Worm (Caenorhabditis elegans) whole organism, L4 larva: ENCODE measurements around the gene Y47D3A.13.

Source experiments
- F10B5.3 ChIP-seq: sonication (generic microtip); optimal IDR thresholded peaks from 2 replicates; lab custom pipeline; 2016; ENCODE audit warnings: mild to moderate bottlenecking, missing genetic modification characterization, missing compliant biosample characterization
- T26A8.4 ChIP-seq: fragments of 200-800 bp; sonication (Bioruptor generic); IDR thresholded peaks from 2 replicates; pipeline ENCODE4 v1.3.6; 2022; ENCODE audit warnings: missing genetic modification characterization, missing compliant biosample characterization
- aha-1 ChIP-seq: fragments of 150-350 bp; peaks from one replicate; lab custom pipeline; 2014; ENCODE audit warnings: missing biosample characterization, missing genetic modification characterization
- ceh-32 ChIP-seq: sonication (generic microtip); optimal IDR thresholded peaks from 2 replicates; lab custom pipeline; 2016; ENCODE audit warnings: mild to moderate bottlenecking, missing genetic modification characterization, missing compliant biosample characterization; ENCODE audit not compliant: poor library complexity
- daf-16 ChIP-seq, 3 experiments: sonication (generic microtip); optimal IDR thresholded peaks; 2 replicates each; lab custom pipeline; 2016 to 2017; ENCODE audit warnings: missing genetic modification characterization in 3 of 3, missing genetic modification reagents in 3 of 3, mild to moderate bottlenecking in 2 of 3, missing compliant biosample characterization in 2 of 3, missing biosample characterization in 1 of 3, moderate library complexity in 1 of 3
- daf-8 ChIP-seq: fragments of 200-800 bp; sonication (Bioruptor generic); IDR thresholded peaks from 2 replicates; pipeline ENCODE4 v1.3.6; 2022; ENCODE audit warnings: missing genetic modification characterization, missing compliant biosample characterization
- egl-43 ChIP-seq: fragments of 200-800 bp; sonication (Bioruptor generic); IDR thresholded peaks from 2 replicates; pipeline ENCODE4 v1.3.6; 2022; ENCODE audit warnings: missing genetic modification reagents, missing genetic modification characterization, missing compliant biosample characterization
- fkh-10 ChIP-seq: fragments of 150-350 bp; optimal IDR thresholded peaks from 2 replicates; lab custom pipeline; 2014; ENCODE audit warnings: missing biosample characterization, missing genetic modification reagents, missing genetic modification characterization
- lsy-2 ChIP-seq, 2 experiments: fragments of 150-350 bp in 1 of 2; sonication (generic microtip) in 1 of 2; optimal IDR thresholded peaks; 2 replicates each; lab custom pipeline; 2014 to 2017; ENCODE audit warnings: missing biosample characterization in 2 of 2, missing genetic modification characterization in 2 of 2
- nhr-237 ChIP-seq: sonication (generic microtip); optimal IDR thresholded peaks from 2 replicates; lab custom pipeline; 2017; ENCODE audit warnings: missing biosample characterization, missing genetic modification characterization
- nhr-77 ChIP-seq: fragments of 150-350 bp; optimal IDR thresholded peaks from 2 replicates; lab custom pipeline; 2014; ENCODE audit warnings: missing biosample characterization, missing genetic modification characterization
- pha-4 ChIP-seq, 2 experiments: fragments of 150-350 bp in 1 of 2; fragments of 200-800 bp in 1 of 2; sonication (Bioruptor generic) in 1 of 2; IDR thresholded peaks in 1 of 2; optimal IDR thresholded peaks in 1 of 2; 2 replicates each; pipeline versions ENCODE4 v1.3.6 to Lab custom; 2014 to 2022; ENCODE audit warnings: missing genetic modification characterization in 2 of 2, missing genetic modification reagents in 2 of 2, missing biosample characterization in 1 of 2, missing compliant biosample characterization in 1 of 2
- sdz-12 ChIP-seq: fragments of 200-800 bp; sonication (Bioruptor generic); optimal IDR thresholded peaks from 2 replicates; lab custom pipeline; 2018; ENCODE audit warnings: mild to moderate bottlenecking, missing genetic modification characterization, missing compliant biosample characterization
- set-16 ChIP-seq: fragments of 200-800 bp; sonication (Bioruptor generic); IDR thresholded peaks from 2 replicates; pipeline ENCODE4 v1.3.6; 2022; ENCODE audit warnings: missing genetic modification reagents, missing genetic modification characterization, missing compliant biosample characterization
- spr-1 ChIP-seq: sonication (generic microtip); optimal IDR thresholded peaks from 2 replicates; lab custom pipeline; 2016; ENCODE audit warnings: mild to moderate bottlenecking, missing genetic modification characterization, missing compliant biosample characterization
- tra-1 ChIP-seq: fragments of 200-800 bp; sonication (Bioruptor generic); IDR thresholded peaks from 2 replicates; pipeline ENCODE4 v1.3.6; 2022; ENCODE audit warnings: missing genetic modification reagents, missing genetic modification characterization, missing compliant biosample characterization
- unc-39 ChIP-seq: sonication (generic microtip); optimal IDR thresholded peaks from 2 replicates; lab custom pipeline; 2017; ENCODE audit warnings: missing biosample characterization, missing genetic modification characterization
- unc-62 ChIP-seq, 3 experiments: fragments of 150-350 bp in 1 of 3; sonication (generic microtip); optimal IDR thresholded peaks in 2 of 3; peaks in 1 of 3; 1 replicate in 1 of 3; 2 replicates in 2 of 3; lab custom pipeline; 2014 to 2017; ENCODE audit warnings: missing biosample characterization in 3 of 3, missing genetic modification characterization in 3 of 3, missing genetic modification reagents in 3 of 3, missing genotype in 1 of 3
- vab-7 ChIP-seq: fragments of 200-800 bp; sonication (Bioruptor generic); IDR thresholded peaks from 2 replicates; pipeline ENCODE4 v1.3.6; 2022; ENCODE audit warnings: missing genetic modification reagents, missing genetic modification characterization, missing compliant biosample characterization

Gene Y47D3A.13

ce11 chrIII:11175642-11176217 lies 48.2 kb downstream of the Y47D3A.13 start:
- TF ChIP-seq ceh-32 (no peak), daf-8 (GFP tag; lab: Robert Waterston, UW) (no peak), sdz-12 (GFP tag; lab: Kevin White, UChicago) (peak; percentile 3), aha-1 (tag; lab: Kevin White, UChicago) (peak; percentile 96), T26A8.4 (GFP tag; lab: Robert Waterston, UW) (no peak), fkh-10 (GFP tag; lab: Kevin White, UChicago) (no peak), unc-39 (tag; lab: Kevin White, UChicago) (no peak), lsy-2 (tag; optimal IDR thresholded peaks at IDR 0.05; lab: Kevin White, UChicago) (no peak), nhr-77 (tag; lab: Kevin White, UChicago) (no peak), daf-16 (GFP tag; optimal IDR thresholded peaks at IDR 0.05; lab: Kevin White, UChicago) (no peak), daf-16 (tag; optimal IDR thresholded peaks at IDR 0.05; lab: Kevin White, UChicago) (no peak), F10B5.3 (tag; lab: Kevin White, UChicago) (no peak), nhr-237 (tag; lab: Kevin White, UChicago) (no peak), spr-1 (tag; lab: Kevin White, UChicago) (no peak), tra-1 (GFP tag; lab: Robert Waterston, UW) (0 out of 2 replicates have a peak, but pooled peaks have one; percentile 10), egl-43 (GFP tag; lab: Robert Waterston, UW) (peak; percentile 13; the same call in 1 of the 2 replicates), unc-62 (GFP tag; optimal IDR thresholded peaks at IDR 0.05 in 1 of 2; lab: Kevin White, UChicago) (peak in 1 of 2 experiments; percentile 58), unc-62 (tag; optimal IDR thresholded peaks at IDR 0.05; lab: Kevin White, UChicago) (no peak), pha-4 (GFP tag; IDR thresholded peaks at IDR 0.05; lab: Robert Waterston, UW) (0 out of 2 replicates have a peak, but pooled peaks have one; percentile 17), pha-4 (tag; optimal IDR thresholded peaks at IDR 0.05; lab: Kevin White, UChicago) (no peak), vab-7 (GFP tag; lab: Robert Waterston, UW) (0 out of 2 replicates have a peak, but pooled peaks have one; percentile 7), set-16 (GFP tag; lab: Robert Waterston, UW) (peak; percentile 81)
